Worm (Caenorhabditis elegans) whole organism, young adult: ENCODE results near the gene K08D8.12.

Experiments used
- D2030.7 ChIP-seq: fragments of 200-800 bp; sonication (Bioruptor generic); IDR thresholded peaks from 2 replicates; pipeline ENCODE4 v1.3.6; 2022; ENCODE audit warnings: missing genetic modification reagents, missing genetic modification characterization, missing compliant biosample characterization
- attf-5 ChIP-seq: fragments of 200-800 bp; sonication (Bioruptor generic); optimal IDR thresholded peaks from 2 replicates; lab custom pipeline; 2018; ENCODE audit warnings: mild to moderate bottlenecking, missing genetic modification characterization, missing compliant biosample characterization
- efl-1 ChIP-seq: fragments of 150-350 bp; optimal IDR thresholded peaks from 2 replicates; lab custom pipeline; 2014; ENCODE audit warnings: missing biosample characterization, missing genetic modification reagents, missing genetic modification characterization
- gei-17 ChIP-seq: fragments of 200-800 bp; sonication (Bioruptor generic); optimal IDR thresholded peaks from 2 replicates; lab custom pipeline; 2018; ENCODE audit warnings: mild to moderate bottlenecking, missing genetic modification characterization, missing compliant biosample characterization
- hlh-12 ChIP-seq: sonication (generic microtip); optimal IDR thresholded peaks from 2 replicates; lab custom pipeline; 2016; ENCODE audit warnings: missing genetic modification characterization, missing compliant biosample characterization
- hmg-1.2 ChIP-seq: fragments of 200-800 bp; sonication (Bioruptor generic); IDR thresholded peaks from 2 replicates; pipeline ENCODE4 v1.3.6; 2022; ENCODE audit warnings: missing genetic modification reagents, missing genetic modification characterization, missing compliant biosample characterization
- nhr-179 ChIP-seq: sonication (generic microtip); optimal IDR thresholded peaks from 2 replicates; lab custom pipeline; 2016; ENCODE audit warnings: mild to moderate bottlenecking, missing genetic modification characterization, missing compliant biosample characterization
- ztf-25 ChIP-seq: fragments of 200-800 bp; sonication (Bioruptor generic); IDR thresholded peaks from 2 replicates; pipeline ENCODE4 v1.3.6; 2022; ENCODE audit warnings: missing genetic modification reagents, missing genetic modification characterization, missing compliant biosample characterization

DNA sequence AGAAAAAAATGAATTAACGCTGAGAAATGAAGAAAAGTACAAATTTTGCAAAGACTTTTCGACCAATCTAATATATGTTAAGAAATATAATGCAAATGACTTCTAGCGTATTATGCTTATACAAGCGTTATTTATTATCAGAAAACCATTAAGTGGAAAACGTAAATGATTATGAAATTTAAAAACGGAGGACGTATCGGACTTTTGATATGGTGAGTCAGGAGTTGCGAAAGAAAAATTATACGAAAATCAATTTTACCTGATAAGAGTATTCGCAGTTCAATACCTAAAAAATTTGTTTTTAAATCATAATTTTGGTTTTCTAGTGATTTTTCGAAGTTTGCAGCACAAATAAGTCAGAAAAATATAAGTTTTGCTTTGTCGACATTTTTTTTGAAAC is 16.7 kb upstream of the K08D8.12 start:
- TF ChIP-seq hmg-1.2 (GFP tag; lab: Robert Waterston, UW) (no peak), gei-17 (GFP tag; lab: Kevin White, UChicago) (no peak), hlh-12 (tag; lab: Kevin White, UChicago) (no peak), ztf-25 (no peak), nhr-179 (tag; lab: Kevin White, UChicago) (no peak), attf-5 (GFP tag; lab: Kevin White, UChicago) (no peak), efl-1 (GFP tag; lab: Kevin White, UChicago) (no peak), D2030.7 (GFP tag; lab: Robert Waterston, UW) (no peak)
